Worm (Caenorhabditis elegans): ENCODE data around the gene C39E9.7.

The C39E9.7 gene

ce11 chrIV:13028746-13029673, 47.5 kb downstream of the C39E9.7 start:
- TF ChIP-seq unc-39 (tag; optimal IDR thresholded peaks at IDR 0.05) = no peak
- no peak for TF ChIP-seq lsy-2 (tag; optimal IDR thresholded peaks at IDR 0.05)
- TF ChIP-seq R02D3.7 (tag; optimal IDR thresholded peaks at IDR 0.05) = no peak
- TF ChIP-seq nhr-10 (tag; optimal IDR thresholded peaks at IDR 0.05) = no peak
- no peak for TF ChIP-seq dmd-4 (tag; optimal IDR thresholded peaks at IDR 0.05)
- TF ChIP-seq ZK546.5 (tag; optimal IDR thresholded peaks at IDR 0.05) = no peak
- no peak for TF ChIP-seq nhr-23 (tag; optimal IDR thresholded peaks at IDR 0.05)
- peak; percentile 4 for TF ChIP-seq C34F6.9 (tag; optimal IDR thresholded peaks at IDR 0.05)
- TF ChIP-seq fos-1 (tag; optimal IDR thresholded peaks at IDR 0.05) = peak; percentile 16
- TF ChIP-seq ztf-4 (tag; optimal IDR thresholded peaks at IDR 0.05) = no peak
- no peak for TF ChIP-seq aly-2 (tag; optimal IDR thresholded peaks at IDR 0.05)

ce11 chrIV:13027801-13028641, 48.5 kb downstream of the C39E9.7 start:
- TF ChIP-seq mbf-1 (tag; optimal IDR thresholded peaks at IDR 0.05) (no peak), nhr-129 (tag; optimal IDR thresholded peaks at IDR 0.05) (peak; percentile 32), alr-1 (tag; optimal IDR thresholded peaks at IDR 0.05) (no peak), sem-4 (tag; optimal IDR thresholded peaks at IDR 0.05) (peak; percentile 48), crh-2 (tag; optimal IDR thresholded peaks at IDR 0.05) (peak; percentile 1), unc-55 (GFP tag; optimal IDR thresholded peaks at IDR 0.05) (no peak), ceh-82 (tag; optimal IDR thresholded peaks at IDR 0.05) (no peak), elt-1 (tag; optimal IDR thresholded peaks at IDR 0.05) (no peak), ztf-1 (GFP tag; conservative IDR thresholded peaks at IDR 0.05) (no peak), nhr-25 (tag; optimal IDR thresholded peaks at IDR 0.05) (no peak), blmp-1 (tag; optimal IDR thresholded peaks at IDR 0.05; ENCODE audit: insufficient read depth) (no peak), Y55F3AM.14 (GFP tag; optimal IDR thresholded peaks at IDR 0.05) (peak; percentile 17), elt-3 (tag; optimal IDR thresholded peaks at IDR 0.05) (no peak), nhr-23 (tag; optimal IDR thresholded peaks at IDR 0.05) (no peak), lin-11 (tag; optimal IDR thresholded peaks at IDR 0.05) (no peak), zag-1 (tag; optimal IDR thresholded peaks at IDR 0.05) (no peak), ztf-11 (tag; optimal IDR thresholded peaks at IDR 0.05) (no peak), peb-1 (tag; optimal IDR thresholded peaks at IDR 0.05) (no peak)

ce11 chrIV:13026762-13027161, 49.8 kb downstream of the C39E9.7 start:
- peak; percentile 2 for TF ChIP-seq crh-2 (tag; optimal IDR thresholded peaks at IDR 0.05)
- peak; percentile 69 for TF ChIP-seq fos-1 (tag; optimal IDR thresholded peaks at IDR 0.05)
- TF ChIP-seq sma-9 (GFP tag; optimal IDR thresholded peaks at IDR 0.05) = peak; percentile 85
- no peak for TF ChIP-seq sma-9 (tag; optimal IDR thresholded peaks at IDR 0.05)
- TF ChIP-seq nhr-21 (tag; optimal IDR thresholded peaks at IDR 0.05) = no peak
- TF ChIP-seq nhr-25 (tag; optimal IDR thresholded peaks at IDR 0.05) = no peak
- peak in 1 of 2 experiments; percentile 8 for TF ChIP-seq mdl-1 (tag; optimal IDR thresholded peaks at IDR 0.05)

ce11 chrIV:13025853-13026343, 50.6 kb downstream of the C39E9.7 start:
- TF ChIP-seq nhr-6 (tag; optimal IDR thresholded peaks at IDR 0.05) (no peak), ZK546.5 (tag; optimal IDR thresholded peaks at IDR 0.05) (no peak), gmeb-1 (tag; optimal IDR thresholded peaks at IDR 0.05) (no peak), nhr-77 (tag; optimal IDR thresholded peaks at IDR 0.05) (no peak), C34F6.9 (tag; optimal IDR thresholded peaks at IDR 0.05) (peak; percentile 58), Y55F3AM.14 (GFP tag; optimal IDR thresholded peaks at IDR 0.05) (peak; percentile 44), aly-2 (tag; optimal IDR thresholded peaks at IDR 0.05) (no peak), snpc-4 (tag; optimal IDR thresholded peaks at IDR 0.05) (no peak), ceh-82 (tag; optimal IDR thresholded peaks at IDR 0.05) (no peak), egl-27 (tag; optimal IDR thresholded peaks at IDR 0.05) (peak; percentile 4), elt-3 (tag; optimal IDR thresholded peaks at IDR 0.05) (no peak), unc-62 (GFP tag; optimal IDR thresholded peaks at IDR 0.05) (no peak), nhr-10 (tag; optimal IDR thresholded peaks at IDR 0.05) (no peak), alr-1 (tag; optimal IDR thresholded peaks at IDR 0.05) (no peak), ztf-11 (tag; optimal IDR thresholded peaks at IDR 0.05) (no peak), sma-3 (GFP tag; optimal IDR thresholded peaks at IDR 0.05) (no peak), mab-5 (tag; optimal IDR thresholded peaks at IDR 0.05) (no peak), ztf-1 (GFP tag; conservative IDR thresholded peaks at IDR 0.05) (no peak), nhr-21 (tag; optimal IDR thresholded peaks at IDR 0.05) (no peak), crh-2 (tag; optimal IDR thresholded peaks at IDR 0.05) (peak; percentile 58), sma-9 (GFP tag; optimal IDR thresholded peaks at IDR 0.05) (no peak), sma-9 (tag; optimal IDR thresholded peaks at IDR 0.05) (no peak), mbf-1 (tag; optimal IDR thresholded peaks at IDR 0.05) (no peak), F13H6.1 (tag; optimal IDR thresholded peaks at IDR 0.05) (peak; percentile 49), dmd-4 (tag; optimal IDR thresholded peaks at IDR 0.05) (no peak), ama-1 (optimal IDR thresholded peaks at IDR 0.05) (no peak), nhr-11 (tag; optimal IDR thresholded peaks at IDR 0.05) (no peak), mdl-1 (tag; optimal IDR thresholded peaks at IDR 0.05) (peak; percentile 7 to 46), sem-4 (tag; optimal IDR thresholded peaks at IDR 0.05) (no peak)
